Worm (Caenorhabditis elegans) whole organism, L1 larva: ENCODE results near the gene R05D3.8.

ENCODE experiments used
- C04F5.9 ChIP-seq: sonication (generic microtip); optimal IDR thresholded peaks from 2 replicates; lab custom pipeline; 2016; ENCODE audit warnings: missing genetic modification characterization, missing compliant biosample characterization
- C16A3.4 ChIP-seq: fragments of 150-350 bp; optimal IDR thresholded peaks from 2 replicates; lab custom pipeline; 2014; ENCODE audit warnings: missing biosample characterization, missing genetic modification characterization
- F16B12.6 ChIP-seq: fragments of 150-350 bp; optimal IDR thresholded peaks from 2 replicates; lab custom pipeline; 2014; ENCODE audit warnings: missing biosample characterization, missing genetic modification characterization
- aha-1 ChIP-seq: fragments of 150-350 bp; optimal IDR thresholded peaks from 2 replicates; lab custom pipeline; 2014; ENCODE audit warnings: missing biosample characterization, missing genetic modification characterization
- alr-1 ChIP-seq: fragments of 200-800 bp; sonication (Bioruptor generic); optimal IDR thresholded peaks from 2 replicates; lab custom pipeline; 2018; ENCODE audit warnings: borderline replicate concordance, mild to moderate bottlenecking, missing genetic modification characterization, missing compliant biosample characterization
- blmp-1 ChIP-seq: fragments of 150-350 bp; optimal IDR thresholded peaks from 2 replicates; lab custom pipeline; 2014; ENCODE audit warnings: missing biosample characterization, missing genetic modification characterization
- ceh-82 ChIP-seq, 3 experiments: fragments of 150-350 bp in 1 of 3; sonication (generic microtip) in 2 of 3; optimal IDR thresholded peaks; 2 replicates each; lab custom pipeline; 2014 to 2017; ENCODE audit warnings: missing biosample characterization in 3 of 3, missing genetic modification characterization in 3 of 3
- dsc-1 ChIP-seq: sonication (generic microtip); optimal IDR thresholded peaks from 2 replicates; lab custom pipeline; 2016; ENCODE audit warnings: mild to moderate bottlenecking, missing genetic modification characterization, missing compliant biosample characterization
- efl-1 ChIP-seq, 4 experiments: fragments of 150-350 bp; optimal IDR thresholded peaks in 3 of 4; peaks in 1 of 4; 1 replicate in 1 of 4; 2 replicates in 3 of 4; lab custom pipeline; 2014; ENCODE audit warnings: missing biosample characterization in 2 of 4, missing genetic modification characterization in 2 of 4, missing genetic modification reagents in 2 of 4
- efl-3 ChIP-seq: fragments of 200-800 bp; sonication (Bioruptor generic); optimal IDR thresholded peaks from 2 replicates; lab custom pipeline; 2018; ENCODE audit warnings: mild to moderate bottlenecking, missing genetic modification characterization, missing compliant biosample characterization
- egl-13 ChIP-seq: sonication (generic microtip); optimal IDR thresholded peaks from 2 replicates; lab custom pipeline; 2016; ENCODE audit warnings: missing genotype, missing genetic modification reagents, missing genetic modification characterization, missing compliant biosample characterization
- elt-2 ChIP-seq: sonication (generic microtip); optimal IDR thresholded peaks from 2 replicates; lab custom pipeline; 2016; ENCODE audit warnings: missing genetic modification characterization, mild to moderate bottlenecking, inconsistent platforms, missing compliant biosample characterization, missing genetic modification reagents
- fkh-10 ChIP-seq: sonication (generic microtip); optimal IDR thresholded peaks from 2 replicates; lab custom pipeline; 2017; ENCODE audit warnings: missing biosample characterization, missing genetic modification reagents, missing genetic modification characterization
- grh-1 ChIP-seq: fragments of 200-800 bp; sonication (Bioruptor generic); IDR thresholded peaks from 2 replicates; pipeline ENCODE4 v1.3.6; 2022; ENCODE audit warnings: missing genetic modification reagents, missing genetic modification characterization, missing compliant biosample characterization
- hlh-4 ChIP-seq: sonication (generic microtip); optimal IDR thresholded peaks from 2 replicates; lab custom pipeline; 2016; ENCODE audit warnings: mild to moderate bottlenecking, missing genetic modification characterization, missing compliant biosample characterization
- irx-1 ChIP-seq: sonication (generic microtip); optimal IDR thresholded peaks from 2 replicates; lab custom pipeline; 2016; ENCODE audit warnings: missing genetic modification characterization, missing compliant biosample characterization
- isw-1 ChIP-seq: fragments of 200-800 bp; sonication (Bioruptor generic); IDR thresholded peaks from 2 replicates; pipeline ENCODE4 v1.3.6; 2022; ENCODE audit warnings: missing genetic modification characterization, missing compliant biosample characterization
- jun-1 ChIP-seq: fragments of 150-350 bp; optimal IDR thresholded peaks from 2 replicates; lab custom pipeline; 2014; ENCODE audit warnings: missing biosample characterization, missing genetic modification reagents, missing genetic modification characterization
- lin-14 ChIP-seq: fragments of 200-800 bp; sonication (Bioruptor generic); optimal IDR thresholded peaks from 2 replicates; lab custom pipeline; 2018; ENCODE audit warnings: mild to moderate bottlenecking, missing genetic modification characterization, moderate library complexity, missing compliant biosample characterization
- lin-15B ChIP-seq: fragments of 150-350 bp; sonication (generic microtip); optimal IDR thresholded peaks from 3 replicates; lab custom pipeline; 2014; ENCODE audit warnings: missing biosample characterization, missing genetic modification characterization
- lin-35 ChIP-seq, 2 experiments: fragments of 150-350 bp; optimal IDR thresholded peaks; 2 replicates each; lab custom pipeline; 2014; ENCODE audit warnings: missing biosample characterization in 2 of 2, missing genetic modification characterization in 2 of 2, missing genetic modification reagents in 2 of 2
- lin-39 ChIP-seq: fragments of 150-350 bp; optimal IDR thresholded peaks from 2 replicates; lab custom pipeline; 2014; ENCODE audit warnings: missing biosample characterization, missing genetic modification reagents, missing genetic modification characterization
- lir-3 ChIP-seq: sonication (generic microtip); optimal IDR thresholded peaks from 2 replicates; lab custom pipeline; 2016; ENCODE audit warnings: mild to moderate bottlenecking, missing genetic modification characterization, moderate library complexity, missing compliant biosample characterization; ENCODE audit not compliant: poor library complexity
- lsy-2 ChIP-seq, 2 experiments: fragments of 150-350 bp; optimal IDR thresholded peaks; 2 replicates each; lab custom pipeline; 2014; ENCODE audit warnings: missing biosample characterization in 2 of 2, missing genetic modification characterization in 2 of 2
- mab-9 ChIP-seq: fragments of 200-800 bp; sonication (Bioruptor generic); IDR thresholded peaks from 2 replicates; pipeline ENCODE4 v1.3.6; 2022; ENCODE audit warnings: missing genetic modification reagents, missing genetic modification characterization, missing compliant biosample characterization
- mdl-1 ChIP-seq, 2 experiments: fragments of 150-350 bp; optimal IDR thresholded peaks; 2 replicates each; lab custom pipeline; 2014 to 2017; ENCODE audit warnings: missing biosample characterization in 2 of 2, missing genetic modification characterization in 2 of 2, inconsistent platforms in 1 of 2
- mef-2 ChIP-seq: fragments of 150-350 bp; optimal IDR thresholded peaks from 2 replicates; lab custom pipeline; 2014; ENCODE audit warnings: missing biosample characterization, missing genetic modification characterization
- nhr-11 ChIP-seq: fragments of 150-350 bp; optimal IDR thresholded peaks from 2 replicates; lab custom pipeline; 2014; ENCODE audit warnings: missing biosample characterization, missing genetic modification characterization
- nhr-12 ChIP-seq: sonication (generic microtip); optimal IDR thresholded peaks from 2 replicates; lab custom pipeline; 2017; ENCODE audit warnings: missing biosample characterization, missing genetic modification characterization
- nhr-20 ChIP-seq: sonication (generic microtip); optimal IDR thresholded peaks from 2 replicates; lab custom pipeline; 2016; ENCODE audit warnings: mild to moderate bottlenecking, missing genetic modification characterization, missing compliant biosample characterization
- nhr-237 ChIP-seq: fragments of 150-350 bp; optimal IDR thresholded peaks from 2 replicates; lab custom pipeline; 2014; ENCODE audit warnings: missing biosample characterization, missing genetic modification characterization
- nhr-28 ChIP-seq: fragments of 150-350 bp; optimal IDR thresholded peaks from 2 replicates; lab custom pipeline; 2014; ENCODE audit warnings: missing biosample characterization, missing genetic modification characterization
- nhr-47 ChIP-seq: sonication (generic microtip); optimal IDR thresholded peaks from 2 replicates; lab custom pipeline; 2016; ENCODE audit warnings: mild to moderate bottlenecking, missing genetic modification characterization, moderate library complexity, missing compliant biosample characterization
- nhr-84 ChIP-seq: sonication (generic microtip); optimal IDR thresholded peaks from 2 replicates; lab custom pipeline; 2017; ENCODE audit warnings: missing biosample characterization, missing genetic modification characterization
- nhr-85 ChIP-seq: sonication (generic microtip); peaks from one replicate; lab custom pipeline; 2016; ENCODE audit warnings: missing genetic modification characterization, inconsistent platforms, missing compliant biosample characterization
- nhr-90 ChIP-seq: sonication (generic microtip); optimal IDR thresholded peaks from 2 replicates; lab custom pipeline; 2016; ENCODE audit warnings: mild to moderate bottlenecking, missing genetic modification characterization, missing compliant biosample characterization; ENCODE audit not compliant: poor library complexity
- pax-3 ChIP-seq: fragments of 200-800 bp; sonication (Bioruptor generic); optimal IDR thresholded peaks from 2 replicates; lab custom pipeline; 2018; ENCODE audit warnings: mild to moderate bottlenecking, missing genetic modification characterization, moderate library complexity, missing compliant biosample characterization
- skn-1 ChIP-seq: fragments of 150-350 bp; optimal IDR thresholded peaks from 2 replicates; lab custom pipeline; 2014; ENCODE audit warnings: missing biosample characterization, missing genetic modification characterization
- sox-4 ChIP-seq: sonication (generic microtip); optimal IDR thresholded peaks from 2 replicates; lab custom pipeline; 2016; ENCODE audit warnings: missing genetic modification characterization, missing compliant biosample characterization
- tlp-1 ChIP-seq: fragments of 150-350 bp; optimal IDR thresholded peaks from 2 replicates; lab custom pipeline; 2014; ENCODE audit warnings: missing biosample characterization, missing genetic modification characterization
- unc-30 ChIP-seq: sonication (generic microtip); optimal IDR thresholded peaks from 2 replicates; lab custom pipeline; 2017; ENCODE audit warnings: missing biosample characterization, missing genetic modification characterization
- unc-86 ChIP-seq: sonication (generic microtip); optimal IDR thresholded peaks from 2 replicates; lab custom pipeline; 2016; ENCODE audit warnings: missing genetic modification characterization, missing compliant biosample characterization
- xbp-1 ChIP-seq: sonication (generic microtip); optimal IDR thresholded peaks from 2 replicates; lab custom pipeline; 2016; ENCODE audit warnings: missing genetic modification characterization, missing compliant biosample characterization
- zag-1 ChIP-seq: fragments of 150-350 bp; optimal IDR thresholded peaks from 2 replicates; lab custom pipeline; 2014; ENCODE audit warnings: missing biosample characterization, missing genetic modification characterization
- zip-4 ChIP-seq: fragments of 200-800 bp; sonication (Bioruptor generic); optimal IDR thresholded peaks from 2 replicates; lab custom pipeline; 2018; ENCODE audit warnings: mild to moderate bottlenecking, missing genetic modification characterization, moderate library complexity, missing compliant biosample characterization
- ztf-11 ChIP-seq, 2 experiments: sonication (generic microtip); optimal IDR thresholded peaks; 2 replicates each; lab custom pipeline; 2016 to 2017; ENCODE audit warnings: missing genetic modification characterization in 2 of 2, missing biosample characterization in 1 of 2, missing compliant biosample characterization in 1 of 2

The R05D3.8 gene

ce11 chrIII:8319100-8319499, 39.0 kb downstream of the R05D3.8 start, which contains the start of gene F10E9.11 (continued):
- TF ChIP-seq ceh-82 (tag; optimal IDR thresholded peaks at IDR 0.05; lab: Kevin White, UChicago) (peak; percentile 71 to 77 (median 74)), nhr-12 (tag; lab: Kevin White, UChicago) (no peak), C04F5.9 (tag; lab: Kevin White, UChicago) (peak; percentile 74), ztf-11 (tag; optimal IDR thresholded peaks at IDR 0.05; lab: Kevin White, UChicago) (peak in 1 of 2 experiments; percentile 91), skn-1 (tag; lab: Kevin White, UChicago) (peak; percentile 76), zip-4 (peak; percentile 48), tlp-1 (tag; lab: Kevin White, UChicago) (no peak), blmp-1 (peak; percentile 69), lsy-2 (tag; optimal IDR thresholded peaks at IDR 0.05; lab: Kevin White, UChicago) (peak; percentile 88 to 92), nhr-85 (tag; lab: Kevin White, UChicago) (peak; percentile 96), sox-4 (tag; lab: Kevin White, UChicago) (peak; percentile 91), lir-3 (tag; lab: Kevin White, UChicago) (peak; percentile 96), nhr-11 (tag; lab: Kevin White, UChicago) (no peak), lin-35 (GFP tag; optimal IDR thresholded peaks at IDR 0.05; lab: Kevin White, UChicago) (peak; percentile 98), alr-1 (tag; lab: Kevin White, UChicago) (no peak), nhr-237 (tag; lab: Kevin White, UChicago) (peak; percentile 2), jun-1 (peak; percentile 76), efl-1 (optimal IDR thresholded peaks at IDR 0.05; lab: Kevin White, UChicago) (peak; percentile 97 to 99), efl-1 (GFP tag; optimal IDR thresholded peaks at IDR 0.05 in 1 of 2; lab: Kevin White, UChicago) (peak; percentile 96 to 99), nhr-84 (tag; lab: Kevin White, UChicago) (no peak), mef-2 (tag; lab: Kevin White, UChicago) (no peak), nhr-90 (tag; lab: Kevin White, UChicago) (peak; percentile 93), nhr-28 (tag; lab: Kevin White, UChicago) (no peak), unc-86 (tag; lab: Kevin White, UChicago) (peak; percentile 74), lin-14 (peak; percentile 85), efl-3 (GFP tag; lab: Kevin White, UChicago) (no peak), mdl-1 (tag; optimal IDR thresholded peaks at IDR 0.05; lab: Kevin White, UChicago) (peak in 1 of 2 experiments; percentile 62), hlh-4 (no peak), lin-15B (tag; lab: Kevin White, UChicago) (no peak), egl-13 (tag; lab: Kevin White, UChicago) (peak; percentile 82), mab-9 (GFP tag; lab: Robert Waterston, UW) (no peak), grh-1 (GFP tag; lab: Robert Waterston, UW) (no peak; the same call in 1 of the 2 replicates), unc-30 (tag; lab: Kevin White, UChicago) (no peak), dsc-1 (tag; lab: Kevin White, UChicago) (peak; percentile 92), fkh-10 (GFP tag; lab: Kevin White, UChicago) (peak; percentile 26), F16B12.6 (peak; percentile 67), nhr-20 (peak; percentile 86), xbp-1 (peak; percentile 85), C16A3.4 (tag; lab: Kevin White, UChicago) (peak; percentile 81), elt-2 (tag; lab: Kevin White, UChicago) (peak; percentile 9), nhr-47 (tag; lab: Kevin White, UChicago) (peak; percentile 94), aha-1 (tag; lab: Kevin White, UChicago) (no peak), isw-1 (peak; percentile 76), lin-39 (peak; percentile 49), irx-1 (peak; percentile 91), zag-1 (tag; lab: Kevin White, UChicago) (no peak), pax-3 (tag; lab: Kevin White, UChicago) (peak; percentile 88)
